Fruit fly (Drosophila melanogaster): ENCODE data around the gene Gss2.

Gss2 gene

dm6 chrX:17856458-17857277 is 42.8 kb upstream of the Gss2 start, which contains the start of gene Srx (continued):
- TF ChIP-seq CG4328 (GFP tag; optimal IDR thresholded peaks at IDR 0.05) = peak; percentile 34
- TF ChIP-seq Blimp-1 (GFP tag; optimal IDR thresholded peaks at IDR 0.05) = peak; percentile 29
- TF ChIP-seq CG13123 (GFP tag; optimal IDR thresholded peaks at IDR 0.05) = no peak
- no peak for TF ChIP-seq CG15696 (tag; optimal IDR thresholded peaks at IDR 0.05)
- TF ChIP-seq zen (tag; optimal IDR thresholded peaks at IDR 0.05) = no peak
- peak; percentile 43; the same call in 2 of the 3 replicates for TF ChIP-seq row (GFP tag; IDR thresholded peaks at IDR 0.05)
- TF ChIP-seq CG7963 (GFP tag; IDR thresholded peaks at IDR 0.05; ENCODE audit: partially characterized antibody) = no peak
- no peak for TF ChIP-seq tin (GFP tag; optimal IDR thresholded peaks at IDR 0.05)
- TF ChIP-seq gro (GFP tag; optimal IDR thresholded peaks at IDR 0.05) = peak; percentile 0
- TF ChIP-seq sens (GFP tag) = peak; percentile 72
- no peak for TF ChIP-seq CG12071 (GFP tag; optimal IDR thresholded peaks at IDR 0.05)
- TF ChIP-seq CG4404 (GFP tag; IDR thresholded peaks at IDR 0.05) = no peak
- TF ChIP-seq CG8478 (optimal IDR thresholded peaks at IDR 0.05) = no peak
- TF ChIP-seq CG10543 (GFP tag; optimal IDR thresholded peaks at IDR 0.05) = peak; percentile 77
- no peak for TF ChIP-seq sim (GFP tag; IDR thresholded peaks at IDR 0.05)
- TF ChIP-seq Hmr (GFP tag; optimal IDR thresholded peaks at IDR 0.05) = peak; percentile 2
- TF ChIP-seq wdn (GFP tag; IDR thresholded peaks at IDR 0.05) = no peak
- no peak for TF ChIP-seq Bgb (GFP tag; IDR thresholded peaks at IDR 0.05; ENCODE audit: partially characterized antibody)
- TF ChIP-seq CG34224 (GFP tag; IDR thresholded peaks at IDR 0.05; ENCODE audit: partially characterized antibody) = no peak
- no peak for TF ChIP-seq fd3F (GFP tag; optimal IDR thresholded peaks at IDR 0.05)
- no peak for TF ChIP-seq CG8388 (GFP tag; optimal IDR thresholded peaks at IDR 0.05)
- TF ChIP-seq Fer1 (GFP tag; optimal IDR thresholded peaks at IDR 0.05) = peak; percentile 23
- no peak for TF ChIP-seq Doc2 (GFP tag; IDR thresholded peaks at IDR 0.05)
- no peak for TF ChIP-seq odd (GFP tag; optimal IDR thresholded peaks at IDR 0.05)
- TF ChIP-seq CG7839 (tag; optimal IDR thresholded peaks at IDR 0.05) = peak; percentile 24
- no peak for TF ChIP-seq CG7271 (tag; optimal IDR thresholded peaks at IDR 0.05)
- no peak for TF ChIP-seq Jarid2 (GFP tag; optimal IDR thresholded peaks at IDR 0.05)
- peak; percentile 57 for TF ChIP-seq CG1603 (tag; optimal IDR thresholded peaks at IDR 0.05)
- TF ChIP-seq Hsf (GFP tag; optimal IDR thresholded peaks at IDR 0.05) = no peak
- TF ChIP-seq Dbx (GFP tag; IDR thresholded peaks at IDR 0.05) = no peak
- TF ChIP-seq da (GFP tag; optimal IDR thresholded peaks at IDR 0.05) = no peak
- no peak for TF ChIP-seq Awh (GFP tag; IDR thresholded peaks at IDR 0.05)
- no peak for TF ChIP-seq corto (GFP tag; optimal IDR thresholded peaks at IDR 0.05)
- no peak for TF ChIP-seq CG34422 (GFP tag; IDR thresholded peaks at IDR 0.05)
- TF ChIP-seq Ada2b (GFP tag; IDR thresholded peaks at IDR 0.05) = no peak
- TF ChIP-seq lmd (GFP tag; IDR thresholded peaks at IDR 0.05) = no peak
- no peak for TF ChIP-seq CG18619 (GFP tag; optimal IDR thresholded peaks at IDR 0.05)
- TF ChIP-seq p53 (GFP tag; optimal IDR thresholded peaks at IDR 0.05) = no peak
- TF ChIP-seq bcd (GFP tag; optimal IDR thresholded peaks at IDR 0.05) = peak; percentile 2
- no peak for TF ChIP-seq bbx (GFP tag; IDR thresholded peaks at IDR 0.05; ENCODE audit: partially characterized antibody)
- TF ChIP-seq CG14441 (GFP tag; IDR thresholded peaks at IDR 0.05) = 0 out of 2 replicates have a peak, but pooled peaks have one; percentile 33
- TF ChIP-seq Myb (GFP tag; optimal IDR thresholded peaks at IDR 0.05) = peak; percentile 81
- peak; percentile 26 to 72 for TF ChIP-seq Pdp1 (GFP tag; optimal IDR thresholded peaks at IDR 0.05)
- peak in 1 of 2 experiments; percentile 25 for TF ChIP-seq Hr51 (GFP tag; optimal IDR thresholded peaks at IDR 0.05)
- no peak for TF ChIP-seq Dip2 (GFP tag; IDR thresholded peaks at IDR 0.05)
- TF ChIP-seq gcm (GFP tag; optimal IDR thresholded peaks at IDR 0.05) = no peak
- no peak for TF ChIP-seq trh (GFP tag; optimal IDR thresholded peaks at IDR 0.05)
- TF ChIP-seq pfk (GFP tag; optimal IDR thresholded peaks at IDR 0.05) = no peak
- no peak for TF ChIP-seq CG7928 (GFP tag; optimal IDR thresholded peaks at IDR 0.05)
